Fruit fly (Drosophila melanogaster): ENCODE results near the gene Atg6.
A peak's percentile ranks its signal among the peaks of the same experiment; 100 is the strongest.

dm6 chr3R:24057188-24057587 is 6.6 kb upstream of the Atg6 start, which contains the start of gene Hsp68:
- TF ChIP-seq HLH106 (tag; optimal IDR thresholded peaks at IDR 0.05) (no peak), OdsH (GFP tag; optimal IDR thresholded peaks at IDR 0.05) (no peak), N (GFP tag; optimal IDR thresholded peaks at IDR 0.05) (no peak), sv (GFP tag; optimal IDR thresholded peaks at IDR 0.05) (no peak), tai (GFP tag; optimal IDR thresholded peaks at IDR 0.05) (no peak), Sp1 (GFP tag; optimal IDR thresholded peaks at IDR 0.05) (peak; percentile 24), dsf (GFP tag; optimal IDR thresholded peaks at IDR 0.05; ENCODE audit: borderline replicate concordance) (no peak), Abd-B (GFP tag; optimal IDR thresholded peaks at IDR 0.05) (no peak), GATAd (GFP tag; optimal IDR thresholded peaks at IDR 0.05) (no peak), CrebA (GFP tag; optimal IDR thresholded peaks at IDR 0.05; ENCODE audit: borderline replicate concordance) (no peak), h (GFP tag; optimal IDR thresholded peaks at IDR 0.05) (no peak), Rel (GFP tag; optimal IDR thresholded peaks at IDR 0.05) (no peak), Rel (tag; optimal IDR thresholded peaks at IDR 0.05) (peak; percentile 60), Hr78 (GFP tag; optimal IDR thresholded peaks at IDR 0.05) (no peak)
